Fruit fly (Drosophila melanogaster) whole organism, embryonic: Measurements from ENCODE around the gene Cnep1r2.

Experiments
- Abd-B ChIP-seq: fragments of 200-800 bp; sonication (Bioruptor generic); optimal IDR thresholded peaks from 2 replicates; lab custom pipeline; 2018; ENCODE audit warnings: missing biosample characterization, mild to moderate bottlenecking, missing genetic modification characterization, moderate library complexity
- Adf1 ChIP-seq: fragments of 200-800 bp; sonication (Bioruptor generic); IDR thresholded peaks from 2 replicates; pipeline ENCODE4 v1.3.6; 2022; ENCODE audit warnings: missing biosample characterization, missing genetic modification characterization
- Atf-2 ChIP-seq: fragments of 200-800 bp; sonication (Bioruptor generic); optimal IDR thresholded peaks from 2 replicates; lab custom pipeline; 2016; ENCODE audit warnings: missing biosample characterization, missing genetic modification characterization
- CG10209 ChIP-seq: fragments of 200-800 bp; sonication (Bioruptor generic); optimal IDR thresholded peaks from 3 replicates; lab custom pipeline; 2017; ENCODE audit warnings: missing biosample characterization, mild to moderate bottlenecking, missing genetic modification characterization, missing genetic modification reagents
- CG12155 ChIP-seq: fragments of 200-800 bp; sonication (Bioruptor generic); optimal IDR thresholded peaks from 3 replicates; lab custom pipeline; 2016; ENCODE audit warnings: missing biosample characterization, missing genetic modification characterization
- CG12744 ChIP-seq: fragments of 200-800 bp; sonication (Bioruptor generic); optimal IDR thresholded peaks from 2 replicates; lab custom pipeline; 2016; ENCODE audit warnings: missing biosample characterization, missing genetic modification characterization
- CG14441 ChIP-seq: fragments of 200-800 bp; sonication (Bioruptor generic); IDR thresholded peaks from 2 replicates; pipeline ENCODE4 v1.3.6; 2022; ENCODE audit warnings: missing biosample characterization, missing genetic modification characterization
- CG17328 ChIP-seq: fragments of 200-800 bp; sonication (Bioruptor generic); IDR thresholded peaks from 2 replicates; pipeline ENCODE4 v1.3.6; 2022; ENCODE audit warnings: missing biosample characterization, missing genetic modification characterization
- CG2712 ChIP-seq: fragments of 200-800 bp; optimal IDR thresholded peaks from 3 replicates; lab custom pipeline; 2019; ENCODE audit warnings: missing biosample characterization, mild to moderate bottlenecking, missing genetic modification characterization, moderate library complexity
- CG30431 ChIP-seq: fragments of 200-800 bp; sonication (Bioruptor generic); optimal IDR thresholded peaks from 2 replicates; lab custom pipeline; 2017; ENCODE audit warnings: missing biosample characterization, missing genetic modification characterization
- CG3847 ChIP-seq: fragments of 200-800 bp; sonication (Bioruptor generic); IDR thresholded peaks from 2 replicates; pipeline ENCODE4 v1.3.6; 2022; ENCODE audit warnings: missing biosample characterization, missing genetic modification characterization
- CG42726 ChIP-seq: fragments of 200-800 bp; sonication (Bioruptor generic); IDR thresholded peaks from 2 replicates; pipeline ENCODE4 v1.3.6; 2022; ENCODE audit warnings: missing biosample characterization, missing genetic modification characterization; ENCODE audit not compliant: partially characterized antibody
- CG4730 ChIP-seq: fragments of 200-800 bp; sonication (Bioruptor generic); IDR thresholded peaks from 2 replicates; pipeline ENCODE4 v1.3.6; 2022; ENCODE audit warnings: missing biosample characterization, missing genetic modification characterization
- D19A ChIP-seq: fragments of 200-800 bp; optimal IDR thresholded peaks from 3 replicates; lab custom pipeline; 2019; ENCODE audit warnings: missing biosample characterization, mild to moderate bottlenecking, missing genetic modification characterization, moderate library complexity
- E2f1 ChIP-seq: fragments of 200-800 bp; sonication (Bioruptor generic); IDR thresholded peaks from 2 replicates; pipeline ENCODE4 v1.3.6; 2022; ENCODE audit warnings: missing biosample characterization, missing genetic modification characterization
- Ets65A ChIP-seq: fragments of 200-800 bp; sonication (Bioruptor generic); peaks from one replicate; lab custom pipeline; 2016; ENCODE audit warnings: missing biosample characterization, missing genetic modification characterization
- Fer3 ChIP-seq: fragments of 200-800 bp; sonication (Bioruptor generic); optimal IDR thresholded peaks from 2 replicates; lab custom pipeline; 2018; ENCODE audit warnings: missing biosample characterization, mild to moderate bottlenecking, missing genetic modification characterization, moderate library complexity
- GATAe ChIP-seq: fragments of 200-800 bp; sonication (Bioruptor generic); conservative IDR thresholded peaks from 2 replicates; pipeline ENCODE4 v1.3.6; 2022; ENCODE audit warnings: missing biosample characterization, missing genetic modification characterization
- H15 ChIP-seq: fragments of 200-800 bp; sonication (Bioruptor generic); IDR thresholded peaks from 3 replicates; pipeline ENCODE4 v1.3.6; 2022; ENCODE audit warnings: missing biosample characterization, missing genetic modification characterization
- H2.0 ChIP-seq: fragments of 200-800 bp; sonication (Bioruptor generic); IDR thresholded peaks from 2 replicates; pipeline ENCODE4 v1.3.6; 2022; ENCODE audit warnings: missing biosample characterization, missing genetic modification characterization
- HmgD ChIP-seq: fragments of 200-800 bp; sonication (Bioruptor generic); optimal IDR thresholded peaks from 3 replicates; lab custom pipeline; 2016; ENCODE audit warnings: missing biosample characterization, missing genetic modification characterization
- Lpt ChIP-seq: fragments of >200 bp; optimal IDR thresholded peaks from 2 replicates; lab custom pipeline; 2018; ENCODE audit warnings: missing biosample characterization, missing genetic modification characterization
- Max ChIP-seq: fragments of 200-800 bp; sonication (Bioruptor generic); optimal IDR thresholded peaks from 2 replicates; lab custom pipeline; 2016; ENCODE audit warnings: missing biosample characterization, mild to moderate bottlenecking, missing genetic modification characterization
- Mes4 ChIP-seq: fragments of 200-800 bp; sonication (Bioruptor generic); optimal IDR thresholded peaks from 2 replicates; lab custom pipeline; 2016; ENCODE audit warnings: missing biosample characterization, missing genetic modification characterization
- Nf-YB ChIP-seq: fragments of 200-800 bp; sonication (Bioruptor generic); optimal IDR thresholded peaks from 3 replicates; lab custom pipeline; 2019; ENCODE audit warnings: missing biosample characterization, mild to moderate bottlenecking, missing genetic modification characterization, moderate library complexity
- Ptx1 ChIP-seq: fragments of 200-800 bp; sonication (Bioruptor generic); IDR thresholded peaks from 2 replicates; pipeline ENCODE4 v1.3.6; 2022; ENCODE audit warnings: missing biosample characterization, missing genetic modification characterization
- Sin3A ChIP-seq: fragments of >200 bp; optimal IDR thresholded peaks from 2 replicates; lab custom pipeline; 2018
- Sry-β ChIP-seq: fragments of 200-800 bp; sonication (Bioruptor generic); optimal IDR thresholded peaks from 2 replicates; lab custom pipeline; 2018; ENCODE audit warnings: missing biosample characterization, mild to moderate bottlenecking, missing genetic modification characterization, moderate library complexity
- Sry-δ ChIP-seq: fragments of 200-800 bp; sonication (Bioruptor generic); optimal IDR thresholded peaks from 2 replicates; lab custom pipeline; 2016; ENCODE audit warnings: missing biosample characterization, missing genetic modification characterization
- Xrp1 ChIP-seq: fragments of 200-800 bp; sonication (Bioruptor generic); IDR thresholded peaks from 2 replicates; pipeline ENCODE4 v1.3.6; 2022; ENCODE audit warnings: missing biosample characterization, missing genetic modification characterization
- amos ChIP-seq: fragments of 200-800 bp; sonication (Bioruptor generic); IDR thresholded peaks from 2 replicates; pipeline ENCODE4 v1.3.6; 2022; ENCODE audit warnings: missing biosample characterization, missing genetic modification characterization; ENCODE audit not compliant: partially characterized antibody
- cad ChIP-seq: fragments of >200 bp; optimal IDR thresholded peaks from 2 replicates; lab custom pipeline; 2017; ENCODE audit warnings: missing biosample characterization, missing genetic modification characterization
- cas ChIP-seq: fragments of 200-800 bp; sonication (Bioruptor generic); IDR thresholded peaks from 2 replicates; pipeline ENCODE4 v1.3.6; 2022; ENCODE audit warnings: missing biosample characterization, missing genetic modification characterization
- cg ChIP-seq: fragments of 200-800 bp; sonication (Bioruptor generic); optimal IDR thresholded peaks from 3 replicates; lab custom pipeline; 2019; ENCODE audit warnings: missing biosample characterization, mild to moderate bottlenecking, missing genetic modification characterization, moderate library complexity
- chn ChIP-seq: fragments of 200-800 bp; sonication (Bioruptor generic); optimal IDR thresholded peaks from 2 replicates; lab custom pipeline; 2016; ENCODE audit warnings: missing biosample characterization, missing genetic modification characterization
- crp ChIP-seq, 2 experiments: fragments of 200-800 bp; sonication (Bioruptor generic); optimal IDR thresholded peaks; 2 replicates in 1 of 2; 3 replicates in 1 of 2; lab custom pipeline; 2017; ENCODE audit warnings: missing biosample characterization in 2 of 2, missing genetic modification characterization in 2 of 2, mild to moderate bottlenecking in 1 of 2, moderate library complexity in 1 of 2
- danr ChIP-seq: fragments of 200-800 bp; sonication (Bioruptor generic); IDR thresholded peaks from 2 replicates; pipeline ENCODE4 v1.3.6; 2022; ENCODE audit warnings: missing biosample characterization, missing genetic modification characterization
- dm ChIP-seq: fragments of 200-800 bp; sonication (Bioruptor generic); optimal IDR thresholded peaks from 3 replicates; lab custom pipeline; 2016; ENCODE audit warnings: missing biosample characterization, missing genetic modification characterization
- fd64A ChIP-seq: fragments of 200-800 bp; sonication (Bioruptor generic); optimal IDR thresholded peaks from 3 replicates; lab custom pipeline; 2018; ENCODE audit warnings: missing biosample characterization, mild to moderate bottlenecking, missing genetic modification characterization
- fu2 ChIP-seq: fragments of 200-800 bp; sonication (Bioruptor generic); optimal IDR thresholded peaks from 2 replicates; lab custom pipeline; 2016; ENCODE audit warnings: missing biosample characterization, missing genetic modification characterization
- gem ChIP-seq: fragments of 200-800 bp; sonication (Bioruptor generic); optimal IDR thresholded peaks from 2 replicates; lab custom pipeline; 2019; ENCODE audit warnings: missing biosample characterization, mild to moderate bottlenecking, missing genetic modification characterization, moderate library complexity
- inv ChIP-seq: fragments of 200-800 bp; sonication (Bioruptor generic); IDR thresholded peaks from 2 replicates; pipeline ENCODE4 v1.3.6; 2022; ENCODE audit warnings: missing biosample characterization, missing genetic modification characterization; ENCODE audit not compliant: partially characterized antibody
- kah ChIP-seq: fragments of 200-800 bp; sonication (Bioruptor generic); optimal IDR thresholded peaks from 2 replicates; lab custom pipeline; 2018; ENCODE audit warnings: missing biosample characterization, mild to moderate bottlenecking, missing genetic modification characterization
- nerfin-2 ChIP-seq: fragments of 200-800 bp; sonication (Bioruptor generic); IDR thresholded peaks from 2 replicates; pipeline ENCODE4 v1.3.6; 2022; ENCODE audit warnings: missing biosample characterization, missing genetic modification characterization; ENCODE audit not compliant: partially characterized antibody
- psq ChIP-seq: fragments of 200-800 bp; sonication (Bioruptor generic); optimal IDR thresholded peaks from 2 replicates; lab custom pipeline; 2017; ENCODE audit warnings: missing biosample characterization, missing genetic modification characterization
- ranshi ChIP-seq: fragments of 200-800 bp; sonication (Bioruptor generic); IDR thresholded peaks from 2 replicates; pipeline ENCODE4 v1.3.6; 2022; ENCODE audit warnings: missing biosample characterization, missing genetic modification characterization
- sens ChIP-seq: fragments of 200-800 bp; sonication (Bioruptor generic); peaks from one replicate; lab custom pipeline; 2016; ENCODE audit warnings: missing biosample characterization, missing genetic modification characterization
- sisA ChIP-seq: fragments of 200-800 bp; sonication (Bioruptor generic); IDR thresholded peaks from 2 replicates; pipeline ENCODE4 v1.3.6; 2022; ENCODE audit warnings: missing biosample characterization, missing genetic modification characterization
- wdn ChIP-seq: fragments of 200-800 bp; sonication (Bioruptor generic); IDR thresholded peaks from 2 replicates; pipeline ENCODE4 v1.3.6; 2022; ENCODE audit warnings: missing biosample characterization, missing genetic modification characterization
- z ChIP-seq: fragments of 200-800 bp; sonication (Bioruptor generic); IDR thresholded peaks from 3 replicates; pipeline ENCODE4 v1.3.6; 2022; ENCODE audit warnings: missing biosample characterization, missing genetic modification characterization
- zfh1 ChIP-seq: fragments of 200-800 bp; sonication (Bioruptor generic); IDR thresholded peaks from 3 replicates; pipeline ENCODE4 v1.3.6; 2022; ENCODE audit warnings: missing biosample characterization, missing genetic modification characterization

Gene Cnep1r2

dm6 chr3L:10629969-10630368 is 8.0 kb upstream of the Cnep1r2 start, which contains the start of gene CG42536:
CG42536 (minus strand) TSS chr3L:10630069.
- TF ChIP-seq CG2712 (tag; lab: Kevin White, UChicago) (no peak), cas (no peak), danr (GFP tag; lab: Robert Waterston, UW) (no peak), psq (GFP tag; lab: Kevin White, UChicago) (no peak)

- TF ChIP-seq ranshi (GFP tag; lab: Robert Waterston, UW) (no peak), Nf-YB (GFP tag; lab: Kevin White, UChicago) (no peak), cg (GFP tag; lab: Kevin White, UChicago) (no peak), HmgD (no peak), zfh1 (GFP tag; lab: Robert Waterston, UW) (peak; percentile 9; the same call in 1 of the 3 replicates), kah (no peak), CG3847 (GFP tag; lab: Robert Waterston, UW) (peak; percentile 64), cad (no peak), Sry-δ (peak; percentile 56), fd64A (GFP tag; lab: Kevin White, UChicago) (no peak), Max (GFP tag; lab: Kevin White, UChicago) (no peak), CG12155 (GFP tag; lab: Kevin White, UChicago) (no peak), crp (GFP tag; optimal IDR thresholded peaks at IDR 0.05; lab: Kevin White, UChicago) (peak; percentile 29 to 94), Lpt (GFP tag; lab: Kevin White, UChicago) (no peak), Abd-B (no peak), Fer3 (no peak), inv (GFP tag; lab: Robert Waterston, UW) (no peak), z (GFP tag; lab: Robert Waterston, UW) (no peak), Xrp1 (peak; percentile 25; the same call in 1 of the 2 replicates), Sin3A (peak; percentile 98), E2f1 (GFP tag; lab: Robert Waterston, UW) (no peak), H2.0 (no peak), dm (no peak), H15 (no peak), CG12744 (GFP tag; lab: Kevin White, UChicago) (no peak), nerfin-2 (GFP tag; lab: Robert Waterston, UW) (no peak), CG30431 (GFP tag; lab: Kevin White, UChicago) (no peak), wdn (no peak), CG14441 (no peak), Mes4 (no peak), Ets65A (GFP tag; lab: Kevin White, UChicago) (peak; percentile 62), chn (GFP tag; lab: Kevin White, UChicago) (no peak), sisA (GFP tag; lab: Robert Waterston, UW) (no peak), sens (GFP tag; lab: Kevin White, UChicago) (peak; percentile 87), D19A (no peak), Ptx1 (GFP tag; lab: Robert Waterston, UW) (no peak), amos (GFP tag; lab: Robert Waterston, UW) (peak; percentile 38; the same call in 1 of the 2 replicates), Atf-2 (GFP tag; lab: Kevin White, UChicago) (no peak), Sry-β (GFP tag; lab: Kevin White, UChicago) (no peak), CG42726 (GFP tag; lab: Robert Waterston, UW) (no peak), Adf1 (GFP tag; lab: Robert Waterston, UW) (no peak), fu2 (no peak), GATAe (GFP tag; lab: Robert Waterston, UW) (no peak), CG4730 (GFP tag; lab: Robert Waterston, UW) (0 out of 2 replicates have a peak, but pooled peaks have one; percentile 14), CG17328 (GFP tag; lab: Robert Waterston, UW) (no peak), CG10209 (GFP tag; lab: Kevin White, UChicago) (no peak), gem (tag; lab: Kevin White, UChicago) (no peak)
Observed at dm6 chr3L:10630885-10631359, 7.0 kb upstream of the Cnep1r2 start, which contains the start of the genes CG42535, CG34001 and hay. CG42535 (minus strand) TSS chr3L:10630935. CG34001 (plus strand) TSS chr3L:10631079. hay (plus strand) TSS chr3L:10631079.
